Worm (Caenorhabditis elegans) whole organism, late embryonic: Measurements from ENCODE around the gene R13D11.4.

Experiments used
- C08G9.2 ChIP-seq: sonication (generic microtip); optimal IDR thresholded peaks from 2 replicates; lab custom pipeline; 2016; ENCODE audit warnings: mild to moderate bottlenecking, missing genetic modification characterization, moderate library complexity, missing compliant biosample characterization
- K09A11.1 ChIP-seq: sonication (generic microtip); optimal IDR thresholded peaks from 2 replicates; lab custom pipeline; 2017; ENCODE audit warnings: antibody characterized with exemption, mild to moderate bottlenecking, missing genetic modification characterization, missing compliant biosample characterization; ENCODE audit not compliant: insufficient read depth
- Y22D7AL.16 ChIP-seq: sonication (generic microtip); optimal IDR thresholded peaks from 2 replicates; lab custom pipeline; 2016; ENCODE audit warnings: missing genetic modification characterization, missing compliant biosample characterization
- ama-1 ChIP-seq: fragments of 150-350 bp; optimal IDR thresholded peaks from 2 replicates; lab custom pipeline; 2014
- ceh-14 ChIP-seq: sonication (generic microtip); optimal IDR thresholded peaks from 2 replicates; lab custom pipeline; 2016; ENCODE audit warnings: missing genotype, missing genetic modification characterization, missing compliant biosample characterization
- ceh-2 ChIP-seq: sonication (generic microtip); optimal IDR thresholded peaks from 2 replicates; lab custom pipeline; 2016; ENCODE audit warnings: missing genotype, missing genetic modification characterization, missing compliant biosample characterization
- ceh-22 ChIP-seq: sonication (generic microtip); optimal IDR thresholded peaks from 2 replicates; lab custom pipeline; 2017; ENCODE audit warnings: missing biosample characterization, missing genetic modification characterization
- ceh-24 ChIP-seq: sonication (generic microtip); optimal IDR thresholded peaks from 2 replicates; lab custom pipeline; 2016; ENCODE audit warnings: mild to moderate bottlenecking, missing genetic modification characterization, missing compliant biosample characterization
- ceh-34 ChIP-seq: sonication (generic microtip); optimal IDR thresholded peaks from 2 replicates; lab custom pipeline; 2016; ENCODE audit warnings: mild to moderate bottlenecking, missing genetic modification characterization, missing compliant biosample characterization
- ceh-45 ChIP-seq: fragments of 200-800 bp; sonication (Bioruptor generic); IDR thresholded peaks from 2 replicates; pipeline ENCODE4 v1.3.6; 2022; ENCODE audit warnings: missing genetic modification reagents, missing genetic modification characterization, missing compliant biosample characterization
- ceh-48 ChIP-seq: sonication (generic microtip); optimal IDR thresholded peaks from 2 replicates; lab custom pipeline; 2016; ENCODE audit warnings: missing genetic modification characterization, inconsistent platforms, missing compliant biosample characterization
- ceh-6 ChIP-seq: fragments of 200-800 bp; sonication (Bioruptor generic); optimal IDR thresholded peaks from 2 replicates; lab custom pipeline; 2018; ENCODE audit warnings: mild to moderate bottlenecking, missing genetic modification characterization, missing compliant biosample characterization
- che-1 ChIP-seq: sonication (generic microtip); optimal IDR thresholded peaks from 2 replicates; lab custom pipeline; 2016; ENCODE audit warnings: mild to moderate bottlenecking, missing genetic modification characterization, missing compliant biosample characterization
- dmd-4 ChIP-seq: sonication (generic microtip); optimal IDR thresholded peaks from 2 replicates; lab custom pipeline; 2016; ENCODE audit warnings: borderline replicate concordance, missing genetic modification characterization, missing compliant biosample characterization
- dve-1 ChIP-seq: sonication (generic microtip); optimal IDR thresholded peaks from 2 replicates; lab custom pipeline; 2017; ENCODE audit warnings: antibody characterized with exemption, mild to moderate bottlenecking, missing genetic modification characterization, missing compliant biosample characterization
- elt-2 ChIP-seq: sonication (generic microtip); optimal IDR thresholded peaks from 2 replicates; lab custom pipeline; 2016; ENCODE audit warnings: missing genetic modification reagents, missing genetic modification characterization, missing compliant biosample characterization
- elt-4 ChIP-seq: sonication (generic microtip); optimal IDR thresholded peaks from 2 replicates; lab custom pipeline; 2016; ENCODE audit warnings: missing genetic modification characterization, missing compliant biosample characterization
- fkh-10 ChIP-seq: fragments of 150-350 bp; optimal IDR thresholded peaks from 2 replicates; lab custom pipeline; 2014; ENCODE audit warnings: missing biosample characterization, missing genetic modification reagents, missing genetic modification characterization
- hlh-13 ChIP-seq: fragments of 200-800 bp; sonication (Bioruptor generic); optimal IDR thresholded peaks from 2 replicates; lab custom pipeline; 2018; ENCODE audit warnings: mild to moderate bottlenecking, missing genetic modification characterization, missing compliant biosample characterization
- hlh-30 ChIP-seq: sonication (generic microtip); optimal IDR thresholded peaks from 2 replicates; lab custom pipeline; 2017; ENCODE audit warnings: antibody characterized with exemption, missing genetic modification characterization, missing compliant biosample characterization; ENCODE audit not compliant: insufficient read depth
- hlh-8 ChIP-seq: sonication (generic microtip); optimal IDR thresholded peaks from 2 replicates; lab custom pipeline; 2016; ENCODE audit warnings: missing genotype, missing genetic modification characterization, missing compliant biosample characterization
- lin-11 ChIP-seq: fragments of 200-800 bp; sonication (Bioruptor generic); optimal IDR thresholded peaks from 2 replicates; lab custom pipeline; 2018; ENCODE audit warnings: mild to moderate bottlenecking, missing genetic modification characterization, missing compliant biosample characterization
- mec-3 ChIP-seq: sonication (generic microtip); optimal IDR thresholded peaks from 2 replicates; lab custom pipeline; 2016; ENCODE audit warnings: borderline replicate concordance, missing genetic modification characterization, missing compliant biosample characterization
- nfya-1 ChIP-seq: sonication (generic microtip); optimal IDR thresholded peaks from 2 replicates; lab custom pipeline; 2017; ENCODE audit warnings: missing genetic modification characterization, mild to moderate bottlenecking, missing compliant biosample characterization, antibody characterized with exemption, moderate library complexity
- nhr-11 ChIP-seq: fragments of 150-350 bp; optimal IDR thresholded peaks from 2 replicates; lab custom pipeline; 2014; ENCODE audit warnings: missing biosample characterization, missing genetic modification characterization
- nhr-232 ChIP-seq: sonication (generic microtip); optimal IDR thresholded peaks from 2 replicates; lab custom pipeline; 2016; ENCODE audit warnings: missing genetic modification characterization, missing compliant biosample characterization
- npax-4 ChIP-seq: sonication (generic microtip); optimal IDR thresholded peaks from 2 replicates; lab custom pipeline; 2016; ENCODE audit warnings: missing genetic modification characterization, missing compliant biosample characterization
- pag-3 ChIP-seq: sonication (generic microtip); optimal IDR thresholded peaks from 2 replicates; lab custom pipeline; 2016; ENCODE audit warnings: missing compliant biosample characterization, missing genetic modification characterization, borderline replicate concordance
- pat-9 ChIP-seq: fragments of 200-800 bp; sonication (Bioruptor generic); optimal IDR thresholded peaks from 2 replicates; lab custom pipeline; 2018; ENCODE audit warnings: mild to moderate bottlenecking, missing genetic modification characterization, moderate library complexity, missing compliant biosample characterization
- pax-1 ChIP-seq: fragments of 150-350 bp; optimal IDR thresholded peaks from 2 replicates; lab custom pipeline; 2014; ENCODE audit warnings: missing biosample characterization, missing genetic modification characterization
- pha-2 ChIP-seq: sonication (generic microtip); optimal IDR thresholded peaks from 2 replicates; lab custom pipeline; 2017; ENCODE audit warnings: mild to moderate bottlenecking, missing genetic modification characterization, missing compliant biosample characterization
- pqm-1 ChIP-seq: sonication (generic microtip); optimal IDR thresholded peaks from 2 replicates; lab custom pipeline; 2016; ENCODE audit warnings: missing genetic modification characterization, missing compliant biosample characterization
- ref-2 ChIP-seq: sonication (generic microtip); optimal IDR thresholded peaks from 2 replicates; lab custom pipeline; 2016; ENCODE audit warnings: missing genetic modification characterization, missing compliant biosample characterization
- sox-4 ChIP-seq: sonication (generic microtip); optimal IDR thresholded peaks from 2 replicates; lab custom pipeline; 2017; ENCODE audit warnings: mild to moderate bottlenecking, missing genetic modification characterization, inconsistent platforms, missing compliant biosample characterization
- tbx-7 ChIP-seq: sonication (generic microtip); optimal IDR thresholded peaks from 2 replicates; lab custom pipeline; 2016; ENCODE audit warnings: missing genotype, missing genetic modification characterization, missing compliant biosample characterization
- unc-42 ChIP-seq: sonication (generic microtip); optimal IDR thresholded peaks from 2 replicates; lab custom pipeline; 2016; ENCODE audit warnings: missing genotype, missing genetic modification characterization, missing compliant biosample characterization
- unc-55 ChIP-seq: sonication (generic microtip); optimal IDR thresholded peaks from 2 replicates; lab custom pipeline; 2017; ENCODE audit warnings: missing biosample characterization, missing genetic modification reagents, missing genetic modification characterization

R13D11.4 gene

DNA sequence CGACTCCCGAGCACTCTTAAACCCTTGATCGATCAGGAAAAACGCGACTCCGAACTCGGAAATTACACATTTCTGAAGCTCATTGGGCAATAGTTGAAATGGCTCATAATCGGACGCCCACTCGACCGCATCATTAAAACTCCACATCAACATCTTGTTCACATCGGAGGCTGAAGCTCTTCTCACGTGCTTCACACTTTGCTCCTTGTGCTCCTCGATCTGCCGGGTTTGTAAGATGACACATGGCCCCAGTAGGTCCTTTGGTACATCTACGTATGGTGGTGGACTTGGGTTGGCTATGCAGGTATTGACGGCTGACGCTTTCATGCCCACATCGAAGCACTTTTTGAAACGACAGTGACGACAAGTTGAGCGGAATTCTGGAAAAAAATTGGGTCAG is 7.1 kb upstream of the R13D11.4 start:
- no peak for TF ChIP-seq ref-2 (tag; lab: Kevin White, UChicago)
- TF ChIP-seq ceh-34 = no peak
- no peak for TF ChIP-seq ceh-6 (GFP tag; lab: Kevin White, UChicago)
- no peak for TF ChIP-seq unc-55 (GFP tag; lab: Kevin White, UChicago)
- no peak for TF ChIP-seq dmd-4 (tag; lab: Kevin White, UChicago)
- no peak for TF ChIP-seq ceh-24 (tag; lab: Kevin White, UChicago)
- no peak for TF ChIP-seq ceh-48 (tag; lab: Kevin White, UChicago)
- no peak for TF ChIP-seq elt-2 (tag; lab: Kevin White, UChicago)
- no peak for TF ChIP-seq ceh-2 (tag; lab: Kevin White, UChicago)
- no peak for TF ChIP-seq hlh-30 (tag; lab: Kevin White, UChicago)
- TF ChIP-seq C08G9.2 (tag; lab: Kevin White, UChicago) = no peak

DNA sequence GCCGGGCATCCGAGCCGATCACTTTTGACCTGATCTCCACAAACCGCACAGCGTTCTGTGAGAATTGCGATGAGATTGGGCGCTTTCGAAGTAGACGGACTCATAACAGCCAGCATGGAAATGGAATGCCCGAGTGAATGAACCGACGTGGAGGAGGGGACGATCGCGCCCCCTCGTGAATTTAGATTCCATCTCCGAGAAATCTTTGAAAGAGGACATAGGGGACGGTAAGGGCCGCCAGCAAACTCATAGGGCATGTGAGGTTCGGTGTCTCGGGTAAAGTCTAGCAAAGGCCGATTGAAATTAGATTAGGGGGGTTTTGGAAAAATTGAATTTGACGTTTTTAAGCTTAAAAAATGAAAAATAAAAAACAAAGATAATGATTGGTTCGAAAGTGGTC is 6.1 kb upstream of the R13D11.4 start, which contains the start of gene nhr-270:
Gene nhr-270 (minus strand): TSS at position 257 of the 400 bp plus-strand sequence.
- no peak for TF ChIP-seq nfya-1 (tag; lab: Kevin White, UChicago)
- no peak for TF ChIP-seq unc-42 (tag; lab: Kevin White, UChicago)
- no peak for TF ChIP-seq lin-11 (tag; lab: Kevin White, UChicago)
- no peak for TF ChIP-seq nhr-11
- no peak for TF ChIP-seq pax-1 (tag; lab: Kevin White, UChicago)
- TF ChIP-seq ceh-34 = no peak
- no peak for TF ChIP-seq mec-3 (tag; lab: Kevin White, UChicago)
- TF ChIP-seq npax-4 = no peak
- TF ChIP-seq fkh-10 (GFP tag; lab: Kevin White, UChicago) = no peak
- TF ChIP-seq ceh-48 (tag; lab: Kevin White, UChicago) = no peak
- no peak for TF ChIP-seq pha-2 (tag; lab: Kevin White, UChicago)
- no peak for TF ChIP-seq che-1 (tag; lab: Kevin White, UChicago)
- no peak for TF ChIP-seq K09A11.1 (tag; lab: Kevin White, UChicago)

DNA sequence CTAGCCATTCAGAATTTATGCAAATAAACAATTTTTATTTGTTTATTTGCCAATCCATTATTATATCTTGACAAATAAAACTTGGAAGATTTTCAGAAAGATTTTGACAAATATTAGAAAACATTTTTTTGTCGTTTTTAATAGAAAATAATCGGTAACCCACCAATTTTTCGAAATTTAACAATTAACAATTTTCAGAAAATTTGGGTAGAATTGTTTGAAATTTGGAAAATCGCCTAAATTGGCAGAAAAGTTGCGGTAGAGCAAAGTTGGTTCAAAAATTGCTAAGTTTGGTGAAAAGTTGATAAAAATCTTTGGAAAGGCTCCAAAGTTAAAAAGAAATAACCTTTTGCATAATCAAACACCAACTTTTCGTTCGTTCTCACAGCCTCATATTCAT is 2.4 kb upstream of the R13D11.4 start:
- no peak for TF ChIP-seq Y22D7AL.16
- no peak for TF ChIP-seq tbx-7
- TF ChIP-seq ama-1 = no peak

DNA sequence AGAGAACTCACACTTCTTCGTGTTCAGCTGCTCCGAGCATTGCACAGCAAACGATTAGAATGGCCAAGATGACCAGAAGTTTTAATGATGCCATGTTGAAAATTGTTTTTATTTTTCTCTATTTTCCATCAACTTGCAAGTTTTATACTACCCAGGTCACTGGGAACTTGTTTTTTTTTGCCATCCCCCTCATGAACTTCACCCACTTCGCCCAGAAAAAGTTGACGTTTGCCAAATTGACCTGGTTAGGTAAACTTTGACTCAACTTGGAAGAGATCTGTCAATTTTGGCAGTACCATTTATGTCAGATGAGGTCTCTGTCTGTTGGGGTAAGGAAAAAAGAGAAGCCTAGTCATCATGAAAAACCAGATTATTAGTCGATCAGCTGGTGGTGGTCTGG is 2.5 kb downstream of the R13D11.4 start, which contains the start of gene R13D11.10:
Gene R13D11.10 (minus strand): TSS at position 101 of the 400 bp plus-strand sequence.
- TF ChIP-seq hlh-13 (GFP tag; lab: Kevin White, UChicago) (no peak), ceh-6 (GFP tag; lab: Kevin White, UChicago) (no peak), pqm-1 (no peak), ceh-45 (GFP tag; lab: Robert Waterston, UW) (no peak), unc-42 (tag; lab: Kevin White, UChicago) (no peak), hlh-8 (tag; lab: Kevin White, UChicago) (no peak), pag-3 (tag; lab: Kevin White, UChicago) (no peak), tbx-7 (no peak), dve-1 (tag; lab: Kevin White, UChicago) (no peak)

DNA sequence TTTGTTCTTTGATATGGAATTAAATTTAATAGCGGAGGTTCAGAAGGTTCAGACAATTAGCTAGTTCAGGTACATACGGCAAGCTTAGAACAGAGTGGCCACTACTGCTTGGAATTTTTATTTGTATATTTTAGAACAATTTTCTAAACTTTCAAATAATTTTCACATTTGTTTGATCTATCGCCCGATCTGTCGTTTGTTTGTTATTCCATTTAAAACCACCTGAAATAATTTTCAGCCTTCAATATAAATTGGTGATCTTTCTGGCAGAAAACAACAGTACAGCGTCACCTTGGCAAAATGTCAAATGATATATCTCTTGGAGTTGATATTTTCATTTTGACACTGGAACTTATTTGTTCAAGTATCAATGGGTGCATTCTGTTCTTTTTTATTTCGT is 4.1 kb downstream of the R13D11.4 start, which contains the start of gene R13D11.3:
Gene R13D11.3 (plus strand): TSS at position 301 of the 400 bp plus-strand sequence.
- TF ChIP-seq elt-4 (tag; lab: Kevin White, UChicago) = no peak
- TF ChIP-seq hlh-30 (tag; lab: Kevin White, UChicago) = no peak
- no peak for TF ChIP-seq sox-4 (tag; lab: Kevin White, UChicago)
- TF ChIP-seq ceh-14 (tag; lab: Kevin White, UChicago) = no peak
- no peak for TF ChIP-seq dve-1 (tag; lab: Kevin White, UChicago)
- no peak for TF ChIP-seq nfya-1 (tag; lab: Kevin White, UChicago)
- no peak for TF ChIP-seq pat-9 (tag; lab: Kevin White, UChicago)
- TF ChIP-seq pax-1 (tag; lab: Kevin White, UChicago) = no peak
- no peak for TF ChIP-seq ceh-24 (tag; lab: Kevin White, UChicago)
- no peak for TF ChIP-seq nhr-232 (tag; lab: Kevin White, UChicago)
- TF ChIP-seq ceh-22 (tag; lab: Kevin White, UChicago) = no peak
- no peak for TF ChIP-seq pha-2 (tag; lab: Kevin White, UChicago)
